Fruit fly (Drosophila melanogaster): Measurements from ENCODE around the gene CG8369.

The CG8369 gene

DNA sequence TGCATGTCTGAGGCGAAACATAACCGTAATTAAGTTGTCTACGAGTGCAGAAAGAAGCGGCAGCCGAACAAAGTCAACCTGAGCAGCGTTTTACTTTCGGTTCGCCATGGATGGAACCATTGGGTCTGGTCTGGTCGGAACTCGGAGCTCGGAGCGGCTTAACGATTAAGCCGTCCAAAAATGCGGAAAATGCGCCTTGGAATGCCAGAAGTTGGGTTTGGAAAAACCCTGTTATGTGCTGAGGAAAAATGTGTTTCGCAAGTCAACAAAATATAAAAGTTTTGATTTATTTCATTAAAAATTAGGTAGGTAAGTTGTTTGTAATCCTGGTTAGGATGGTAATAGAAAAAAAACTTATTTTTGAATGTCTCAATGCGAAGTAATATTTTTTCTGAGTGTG, 19.7 kb downstream of the CG8369 start:
- TF ChIP-seq EcR (GFP tag; optimal IDR thresholded peaks at IDR 0.05) (no peak), pan (optimal IDR thresholded peaks at IDR 0.05) (no peak), psq (optimal IDR thresholded peaks at IDR 0.05) (no peak), usp (GFP tag; optimal IDR thresholded peaks at IDR 0.05) (no peak), Dll (optimal IDR thresholded peaks at IDR 0.05) (no peak), CG8478 (optimal IDR thresholded peaks at IDR 0.05) (no peak)

DNA sequence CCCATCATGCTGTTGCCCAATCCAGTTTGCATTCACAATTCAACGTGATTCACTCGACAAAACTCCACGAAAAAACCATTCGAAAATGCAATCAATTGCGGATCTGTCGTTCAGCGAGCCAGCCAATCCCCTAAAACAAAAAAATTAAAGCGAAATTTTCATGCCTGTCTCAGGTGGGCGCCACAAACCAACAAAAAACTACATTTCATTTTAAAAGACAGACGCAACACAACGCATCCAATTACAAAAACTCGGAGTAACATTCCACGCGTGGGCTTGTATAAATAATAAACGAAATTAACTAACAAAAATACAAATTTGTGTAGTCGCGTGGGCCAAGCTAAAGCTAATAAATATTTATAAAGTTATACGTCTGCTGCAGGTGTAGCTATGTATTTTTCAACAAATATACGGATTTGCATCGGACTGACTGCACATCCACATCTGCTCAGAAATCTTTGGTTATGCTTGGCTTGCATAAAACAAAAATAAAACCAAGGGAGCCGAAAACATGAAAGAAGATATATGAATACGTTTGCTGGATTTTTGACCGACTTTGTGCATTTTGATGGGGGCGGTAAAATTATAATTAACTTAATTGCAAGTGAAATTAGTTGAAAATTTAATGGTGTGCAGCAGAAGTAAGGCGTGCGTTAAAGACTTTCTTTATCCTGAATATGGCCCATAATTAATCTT, 22.3 kb downstream of the CG8369 start:
- TF ChIP-seq EcR (GFP tag; optimal IDR thresholded peaks at IDR 0.05) (no peak), psq (optimal IDR thresholded peaks at IDR 0.05) (no peak), usp (GFP tag; optimal IDR thresholded peaks at IDR 0.05) (no peak), Dll (optimal IDR thresholded peaks at IDR 0.05) (no peak), CG8478 (optimal IDR thresholded peaks at IDR 0.05) (no peak), pan (optimal IDR thresholded peaks at IDR 0.05) (no peak)

DNA sequence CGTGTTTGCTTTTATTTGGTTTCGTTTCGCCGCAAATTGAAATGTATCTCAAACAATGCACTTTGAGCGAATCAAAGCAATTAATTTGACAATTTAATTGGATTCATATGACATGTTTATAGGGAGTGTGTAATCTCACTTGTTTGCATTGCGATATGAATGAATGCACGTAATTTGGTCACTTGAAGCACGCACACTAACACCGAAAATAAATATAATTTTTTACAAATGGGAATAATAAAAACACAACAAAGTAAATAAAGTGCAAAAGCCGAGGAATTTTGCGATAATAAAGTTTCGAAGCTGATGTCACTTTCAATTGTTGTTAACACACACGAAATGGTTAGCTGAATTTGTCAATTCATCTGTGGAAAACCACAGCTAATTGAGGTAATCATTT, 23.1 kb downstream of the CG8369 start:
- no peak for TF ChIP-seq EcR (GFP tag; optimal IDR thresholded peaks at IDR 0.05)
- no peak for TF ChIP-seq pan (optimal IDR thresholded peaks at IDR 0.05)
- no peak for TF ChIP-seq usp (GFP tag; optimal IDR thresholded peaks at IDR 0.05)
- TF ChIP-seq psq (optimal IDR thresholded peaks at IDR 0.05): no peak
- no peak for TF ChIP-seq CG8478 (optimal IDR thresholded peaks at IDR 0.05)
- TF ChIP-seq Dll (optimal IDR thresholded peaks at IDR 0.05): no peak

DNA sequence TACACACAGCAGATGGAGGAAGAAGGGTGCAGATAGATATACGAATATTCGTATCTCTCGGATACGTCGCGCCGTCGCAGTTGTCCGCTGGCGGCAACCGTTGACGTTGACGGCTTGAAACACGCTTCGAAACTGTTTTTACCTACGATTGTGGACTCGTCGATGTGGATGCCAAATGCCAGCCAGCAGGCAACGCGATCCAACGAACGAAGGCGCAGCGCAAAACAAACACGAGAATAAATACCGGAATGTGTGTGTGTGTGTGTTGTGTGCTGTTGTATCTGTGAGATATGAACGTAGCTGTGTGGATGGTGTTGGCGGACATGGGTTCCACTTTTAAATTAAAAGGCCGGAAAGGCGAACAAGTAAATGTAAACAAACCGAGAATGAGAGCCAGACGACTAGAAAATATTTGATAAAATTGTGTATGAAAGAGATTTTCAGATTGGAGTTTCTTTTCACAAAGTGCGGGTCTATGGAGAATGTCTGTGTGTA, 24.4 kb downstream of the CG8369 start:
- TF ChIP-seq usp (GFP tag; optimal IDR thresholded peaks at IDR 0.05): no peak
- TF ChIP-seq Dll (optimal IDR thresholded peaks at IDR 0.05): no peak
- no peak for TF ChIP-seq EcR (GFP tag; optimal IDR thresholded peaks at IDR 0.05)
- no peak for TF ChIP-seq psq (optimal IDR thresholded peaks at IDR 0.05)
- TF ChIP-seq CG8478 (optimal IDR thresholded peaks at IDR 0.05): no peak

DNA sequence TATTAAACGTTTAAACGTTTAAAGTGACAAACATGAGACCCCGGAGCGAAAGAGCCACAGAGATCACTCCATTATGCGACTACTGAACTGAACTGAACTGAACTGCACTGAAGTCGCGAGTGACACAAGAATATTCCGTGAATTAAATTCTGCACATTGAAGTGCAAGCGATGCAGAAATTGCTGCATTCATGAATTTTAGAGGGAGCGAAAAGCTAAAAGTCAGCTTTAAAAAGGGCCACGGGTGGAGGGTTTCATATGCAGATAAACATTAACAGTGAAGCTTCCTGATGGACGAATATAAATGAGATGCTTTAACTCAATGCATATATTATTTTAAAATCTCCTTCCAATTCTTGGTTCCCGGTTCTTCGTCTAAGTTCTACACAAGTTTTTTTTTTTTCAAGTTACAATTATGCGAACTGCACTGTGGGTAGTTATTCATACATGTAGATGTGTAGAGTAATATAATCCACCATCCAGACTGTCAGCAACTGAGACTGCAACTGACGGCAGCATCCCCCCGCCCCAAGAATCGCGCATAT, 25.4 kb downstream of the CG8369 start:
- TF ChIP-seq pan (optimal IDR thresholded peaks at IDR 0.05): no peak
- TF ChIP-seq Dll (optimal IDR thresholded peaks at IDR 0.05): no peak
- TF ChIP-seq EcR (GFP tag; optimal IDR thresholded peaks at IDR 0.05): no peak
- no peak for TF ChIP-seq usp (GFP tag; optimal IDR thresholded peaks at IDR 0.05)
- TF ChIP-seq psq (optimal IDR thresholded peaks at IDR 0.05): no peak
- TF ChIP-seq CG8478 (optimal IDR thresholded peaks at IDR 0.05): no peak

DNA sequence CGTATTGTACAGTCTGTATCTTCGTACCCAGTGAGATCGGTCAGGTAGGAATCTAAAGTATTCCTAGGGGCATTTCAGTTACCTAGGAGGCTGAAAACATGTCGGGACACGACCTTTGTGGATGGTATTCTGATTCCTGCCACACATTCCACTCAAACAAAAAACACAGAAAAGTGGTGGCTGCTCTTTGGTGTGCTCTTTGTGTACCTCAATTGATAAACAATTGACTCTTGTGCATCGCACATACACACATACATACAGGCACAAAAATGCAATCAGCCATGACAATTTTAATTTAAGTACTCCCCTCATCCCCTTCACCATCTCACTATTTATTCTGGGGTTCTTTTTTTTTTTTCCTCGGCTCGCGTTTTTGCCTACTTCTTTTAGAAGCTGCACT, 26.4 kb downstream of the CG8369 start:
- TF ChIP-seq EcR (GFP tag; optimal IDR thresholded peaks at IDR 0.05): no peak
- no peak for TF ChIP-seq psq (optimal IDR thresholded peaks at IDR 0.05)
- no peak for TF ChIP-seq usp (GFP tag; optimal IDR thresholded peaks at IDR 0.05)
- no peak for TF ChIP-seq pan (optimal IDR thresholded peaks at IDR 0.05)
- TF ChIP-seq Dll (optimal IDR thresholded peaks at IDR 0.05): no peak
- TF ChIP-seq CG8478 (optimal IDR thresholded peaks at IDR 0.05): no peak

DNA sequence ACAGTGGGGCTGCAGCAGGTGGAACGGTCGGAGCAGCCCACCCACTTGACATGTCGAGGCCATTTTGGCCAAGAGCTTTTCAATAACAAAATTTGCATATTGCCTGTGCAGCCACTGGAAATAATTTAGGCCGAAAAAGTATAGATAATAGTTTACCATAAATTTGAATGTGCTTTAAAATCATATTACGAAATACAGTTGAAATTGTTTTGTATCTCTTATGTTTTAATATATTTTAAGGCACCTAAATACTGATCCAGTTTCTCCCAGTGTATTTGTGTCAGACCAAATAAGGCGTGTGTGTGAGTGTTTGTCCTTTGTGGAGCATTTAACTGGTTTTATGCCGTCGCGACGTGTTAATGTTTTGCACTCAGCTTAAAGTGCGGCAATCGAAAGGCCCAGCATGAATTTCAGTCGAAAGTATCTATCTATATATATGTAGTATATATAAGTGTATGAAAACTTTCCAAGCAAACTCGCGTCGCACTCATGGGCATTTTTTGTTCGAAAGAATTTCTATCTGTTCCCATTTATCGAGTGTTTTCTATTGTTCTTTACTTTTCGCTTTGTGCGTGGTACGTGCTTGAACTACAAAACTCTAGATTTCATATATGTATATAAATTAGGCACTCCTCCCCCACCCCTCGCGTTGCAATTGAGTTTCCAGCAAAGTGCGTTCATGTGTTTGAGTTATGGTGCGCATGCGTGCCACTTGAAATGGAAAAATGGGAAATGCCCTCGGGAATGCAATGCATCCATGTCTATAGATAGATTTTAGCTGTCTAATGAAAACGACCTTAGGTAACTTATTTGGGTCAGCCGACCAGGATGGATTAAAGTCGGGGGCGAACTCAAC, 27.8 kb downstream of the CG8369 start:
- TF ChIP-seq pan (optimal IDR thresholded peaks at IDR 0.05): no peak
- TF ChIP-seq EcR (GFP tag; optimal IDR thresholded peaks at IDR 0.05): no peak
- no peak for TF ChIP-seq Dll (optimal IDR thresholded peaks at IDR 0.05)
- no peak for TF ChIP-seq psq (optimal IDR thresholded peaks at IDR 0.05)
- no peak for TF ChIP-seq CG8478 (optimal IDR thresholded peaks at IDR 0.05)
- no peak for TF ChIP-seq usp (GFP tag; optimal IDR thresholded peaks at IDR 0.05)

DNA sequence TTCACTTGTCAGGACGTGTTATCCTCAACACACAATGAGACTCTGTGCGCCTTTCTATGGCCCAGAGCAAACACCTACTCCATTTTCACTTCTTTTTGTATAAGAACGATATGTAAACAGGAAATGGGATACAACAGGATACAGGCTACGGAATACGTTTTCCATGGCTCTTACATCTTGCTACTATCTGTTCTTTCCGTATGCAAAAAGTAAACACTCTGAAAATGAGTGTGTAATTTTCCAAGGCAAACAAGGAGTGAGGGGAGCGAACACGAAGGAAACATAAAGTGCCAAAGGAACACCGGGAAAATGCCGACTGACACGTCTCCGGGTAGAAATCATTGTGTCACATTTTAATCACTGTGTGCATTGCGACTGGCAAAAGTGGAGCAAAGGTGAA, 28.8 kb downstream of the CG8369 start:
- TF ChIP-seq pan (optimal IDR thresholded peaks at IDR 0.05): no peak
- no peak for TF ChIP-seq psq (optimal IDR thresholded peaks at IDR 0.05)
- no peak for TF ChIP-seq EcR (GFP tag; optimal IDR thresholded peaks at IDR 0.05)
- TF ChIP-seq usp (GFP tag; optimal IDR thresholded peaks at IDR 0.05): no peak
- no peak for TF ChIP-seq CG8478 (optimal IDR thresholded peaks at IDR 0.05)

DNA sequence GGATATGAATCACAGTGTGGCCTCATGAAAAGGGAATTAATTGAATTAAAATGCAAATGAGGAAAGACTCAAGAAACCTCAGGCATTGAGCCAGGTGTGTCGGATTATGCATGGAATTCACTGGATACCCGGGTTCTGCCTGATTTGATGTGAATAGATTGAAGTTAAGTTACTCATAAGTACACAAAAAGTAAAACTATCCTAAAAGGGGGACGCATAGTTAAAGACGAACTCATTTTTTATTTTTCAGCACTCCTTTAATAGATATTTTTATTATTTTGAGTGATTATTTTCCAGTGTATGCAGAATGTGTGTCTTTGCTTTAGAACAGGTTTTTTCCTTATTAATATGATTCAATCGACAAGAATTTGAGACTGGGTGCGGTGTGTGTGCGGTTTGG, 31.4 kb downstream of the CG8369 start:
- TF ChIP-seq usp (GFP tag; optimal IDR thresholded peaks at IDR 0.05): no peak
- TF ChIP-seq Dll (optimal IDR thresholded peaks at IDR 0.05): no peak
- no peak for TF ChIP-seq pan (optimal IDR thresholded peaks at IDR 0.05)
- TF ChIP-seq EcR (GFP tag; optimal IDR thresholded peaks at IDR 0.05): no peak
- no peak for TF ChIP-seq CG8478 (optimal IDR thresholded peaks at IDR 0.05)
- TF ChIP-seq psq (optimal IDR thresholded peaks at IDR 0.05): no peak

DNA sequence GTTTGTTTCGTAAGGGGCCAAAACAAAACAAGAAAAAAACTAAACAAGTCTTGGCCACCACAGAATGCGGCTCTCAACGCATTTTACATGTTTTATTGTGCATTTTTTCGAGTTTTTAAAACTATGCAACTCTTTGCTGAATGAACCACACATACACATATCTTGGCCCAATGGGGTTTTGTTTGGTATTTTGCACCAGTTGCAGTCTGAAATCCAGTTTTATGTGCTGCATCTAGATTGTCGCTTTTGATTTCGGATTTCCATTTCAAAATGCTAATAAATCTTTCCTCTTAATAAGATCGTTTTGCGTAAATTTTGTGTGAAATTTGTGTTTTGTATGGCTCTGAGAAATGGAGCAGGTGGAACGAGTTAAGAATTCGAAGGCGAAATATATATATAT, 31.9 kb downstream of the CG8369 start:
- TF ChIP-seq CG8478 (optimal IDR thresholded peaks at IDR 0.05): no peak
- no peak for TF ChIP-seq psq (optimal IDR thresholded peaks at IDR 0.05)
- TF ChIP-seq usp (GFP tag; optimal IDR thresholded peaks at IDR 0.05): no peak
- no peak for TF ChIP-seq EcR (GFP tag; optimal IDR thresholded peaks at IDR 0.05)
- no peak for TF ChIP-seq pan (optimal IDR thresholded peaks at IDR 0.05)
- TF ChIP-seq Dll (optimal IDR thresholded peaks at IDR 0.05): no peak

DNA sequence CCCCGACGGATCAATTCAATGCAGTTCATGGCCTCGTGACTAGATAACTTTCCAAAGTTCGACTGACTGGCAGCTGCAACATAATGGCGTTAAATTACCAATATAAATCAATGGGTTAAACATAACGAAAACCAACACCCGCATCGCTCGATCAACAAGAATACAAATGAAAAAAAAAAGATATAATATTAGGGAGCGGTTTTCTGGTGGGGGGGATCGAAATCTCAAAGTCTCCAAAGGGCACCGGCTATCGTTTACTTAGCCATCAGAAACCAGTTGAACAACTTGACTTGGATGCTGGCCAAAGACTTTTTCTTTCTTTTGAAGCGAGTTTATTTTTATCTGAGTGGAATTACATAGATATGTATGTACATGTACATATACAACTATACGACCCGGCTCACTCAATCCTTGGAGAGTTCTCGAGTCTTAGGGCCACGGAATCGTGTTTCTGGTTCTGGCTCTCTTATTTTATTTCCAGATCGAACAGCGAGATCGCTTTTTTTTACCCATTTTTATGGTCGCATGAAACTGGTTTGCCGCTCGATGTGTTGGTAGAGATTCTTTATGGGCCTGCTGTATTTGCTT, 32.9 kb downstream of the CG8369 start:
- TF ChIP-seq EcR (GFP tag; optimal IDR thresholded peaks at IDR 0.05): no peak

DNA sequence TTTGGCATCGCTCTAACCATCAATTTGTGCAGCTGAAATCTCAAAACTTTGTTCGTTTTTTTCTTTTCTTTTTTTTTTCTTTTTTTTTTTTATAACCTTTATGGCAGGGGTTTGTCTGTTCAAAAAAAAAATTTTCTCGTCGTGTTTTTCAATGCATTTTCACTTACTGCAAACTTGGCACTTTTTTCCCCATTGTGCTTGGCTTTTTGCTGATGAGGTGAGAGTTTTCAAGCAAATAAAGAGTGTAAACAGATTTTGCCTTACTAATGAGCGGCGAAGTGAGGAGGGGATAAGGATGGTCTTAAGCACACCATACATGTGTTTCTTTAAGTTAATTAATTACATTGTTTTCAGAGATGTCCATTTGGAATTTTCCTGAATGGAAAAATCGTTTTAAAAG, 34.4 kb downstream of the CG8369 start:
- TF ChIP-seq usp (GFP tag; optimal IDR thresholded peaks at IDR 0.05) (no peak), EcR (GFP tag; optimal IDR thresholded peaks at IDR 0.05) (no peak), pan (optimal IDR thresholded peaks at IDR 0.05) (no peak), CG8478 (optimal IDR thresholded peaks at IDR 0.05) (no peak)
